Fruit fly (Drosophila melanogaster): ENCODE measurements around the gene CG10013.

The CG10013 gene

dm6 chr3R:12317325-12317724 lies 6.0 kb upstream of the CG10013 start:
- TF ChIP-seq CG9609 (GFP tag; optimal IDR thresholded peaks at IDR 0.05), result no peak
- TF ChIP-seq toy (GFP tag; IDR thresholded peaks at IDR 0.05), result no peak
- no peak for TF ChIP-seq cwo (GFP tag; optimal IDR thresholded peaks at IDR 0.05)

DNA sequence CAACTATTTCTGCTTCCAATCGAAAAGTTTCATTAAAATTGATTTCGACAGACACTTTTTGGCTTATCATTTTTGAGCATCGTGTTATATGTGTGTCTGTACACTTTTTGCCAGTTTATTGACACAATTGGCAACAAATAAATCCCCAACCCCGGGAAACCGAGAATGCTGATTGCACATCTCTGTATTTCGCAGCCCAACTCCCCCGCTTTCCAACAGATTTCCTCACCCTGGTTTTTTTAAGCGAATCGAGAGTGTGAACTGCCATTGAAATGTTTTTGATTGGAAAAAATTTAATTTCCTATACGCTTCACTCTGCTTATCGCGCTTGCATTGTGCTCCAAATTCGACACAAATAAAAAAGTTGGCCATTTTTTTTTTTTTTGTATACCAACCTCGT lies 3.5 kb downstream of the CG10013 start:
- TF ChIP-seq Opbp (GFP tag; IDR thresholded peaks at IDR 0.05; ENCODE audit: partially characterized antibody), result no peak
- no peak for TF ChIP-seq repo (GFP tag; optimal IDR thresholded peaks at IDR 0.05)
- no peak for TF ChIP-seq CG12104 (GFP tag; optimal IDR thresholded peaks at IDR 0.05)
- TF ChIP-seq Oli (tag; optimal IDR thresholded peaks at IDR 0.05), result no peak
- TF ChIP-seq inv (GFP tag; IDR thresholded peaks at IDR 0.05; ENCODE audit: partially characterized antibody), result no peak
- TF ChIP-seq CG10543 (GFP tag; optimal IDR thresholded peaks at IDR 0.05), result no peak
- TF ChIP-seq CG13894 (tag; optimal IDR thresholded peaks at IDR 0.05), result no peak
- TF ChIP-seq al (GFP tag; IDR thresholded peaks at IDR 0.05), result no peak
- no peak for TF ChIP-seq Elba2 (GFP tag; optimal IDR thresholded peaks at IDR 0.05)

DNA sequence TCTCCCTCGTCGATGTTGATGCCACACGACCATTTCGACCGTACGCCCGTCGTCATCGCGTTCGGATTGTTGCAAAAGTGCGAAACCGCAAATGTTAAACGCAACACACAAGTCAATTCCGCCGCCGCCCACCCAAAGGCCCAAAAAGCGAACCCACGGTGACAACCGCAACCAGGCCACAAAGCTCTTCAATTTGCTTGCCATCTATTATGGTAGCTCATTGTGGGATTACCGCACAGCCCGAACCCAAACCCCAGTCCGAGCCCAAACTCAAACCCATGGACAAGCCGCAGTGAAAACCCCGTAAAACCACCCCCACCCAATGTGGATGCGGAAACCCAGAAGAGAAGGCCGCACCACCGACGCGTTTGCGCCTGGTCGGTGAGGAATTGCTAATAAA lies 6.5 kb downstream of the CG10013 start:
- TF ChIP-seq CG1529 (GFP tag; optimal IDR thresholded peaks at IDR 0.05) (no peak), Deaf1 (tag; optimal IDR thresholded peaks at IDR 0.05) (peak; percentile 43), Ets65A (GFP tag) (peak; percentile 47), Bgb (GFP tag; IDR thresholded peaks at IDR 0.05; ENCODE audit: partially characterized antibody) (peak; percentile 14; the same call in 1 of the 2 replicates), CkIIα-i1 (GFP tag; IDR thresholded peaks at IDR 0.05) (no peak), Hey (tag; optimal IDR thresholded peaks at IDR 0.05) (peak; percentile 85), run (tag; optimal IDR thresholded peaks at IDR 0.05) (peak; percentile 93), trem (tag; optimal IDR thresholded peaks at IDR 0.05) (no peak), tin (GFP tag; optimal IDR thresholded peaks at IDR 0.05) (no peak), CG2202 (tag; optimal IDR thresholded peaks at IDR 0.05) (no peak), CG17802 (tag; optimal IDR thresholded peaks at IDR 0.05) (no peak), Hr51 (GFP tag; optimal IDR thresholded peaks at IDR 0.05) (peak in 1 of 2 experiments; percentile 25), CG7745 (tag; optimal IDR thresholded peaks at IDR 0.05) (no peak), oc (tag; optimal IDR thresholded peaks at IDR 0.05) (peak; percentile 50), abd-A (tag; optimal IDR thresholded peaks at IDR 0.05) (peak; percentile 43), CG17359 (tag; optimal IDR thresholded peaks at IDR 0.05) (no peak), CG11695 (GFP tag; IDR thresholded peaks at IDR 0.05) (no peak), nerfin-1 (tag; optimal IDR thresholded peaks at IDR 0.05) (peak; percentile 59), mirr (GFP tag; optimal IDR thresholded peaks at IDR 0.05) (peak; percentile 50)

dm6 chr3R:12341374-12341773 lies 18.1 kb downstream of the CG10013 start, which contains the start of gene Sgsf:
Gene Sgsf (plus strand): TSS chr3R:12341674.
- TF ChIP-seq kni (GFP tag; optimal IDR thresholded peaks at IDR 0.05) (no peak), Neu2 (GFP tag; optimal IDR thresholded peaks at IDR 0.05; ENCODE audit: borderline replicate concordance) (no peak), ftz-f1 (GFP tag; optimal IDR thresholded peaks at IDR 0.05) (no peak), disco-r (GFP tag; optimal IDR thresholded peaks at IDR 0.05) (no peak), CG17829 (tag; optimal IDR thresholded peaks at IDR 0.05) (no peak), gcm (GFP tag; optimal IDR thresholded peaks at IDR 0.05) (no peak), tx (GFP tag; optimal IDR thresholded peaks at IDR 0.05) (no peak), CG7372 (GFP tag; IDR thresholded peaks at IDR 0.05) (no peak), Hand (GFP tag; optimal IDR thresholded peaks at IDR 0.05) (no peak), pita (GFP tag; optimal IDR thresholded peaks at IDR 0.05) (no peak), CG4424 (GFP tag; optimal IDR thresholded peaks at IDR 0.05) (no peak), CG11723 (GFP tag; optimal IDR thresholded peaks at IDR 0.05) (no peak), Xrp1 (GFP tag; IDR thresholded peaks at IDR 0.05) (no peak), CG30020 (tag; optimal IDR thresholded peaks at IDR 0.05) (no peak), B-H1 (GFP tag; IDR thresholded peaks at IDR 0.05) (no peak), ap (GFP tag; IDR thresholded peaks at IDR 0.05) (no peak), CG4404 (GFP tag; IDR thresholded peaks at IDR 0.05) (no peak)
